Fruit fly (Drosophila melanogaster) whole organism, wandering third instar larva: Measurements from ENCODE around the gene ems.
A peak's percentile ranks its signal among the peaks of the same experiment; 100 is the strongest.

Source experiments
- CrebA ChIP-seq: fragments of 200-800 bp; sonication (Bioruptor generic); optimal IDR thresholded peaks from 2 replicates; lab custom pipeline; 2016; ENCODE audit warnings: missing biosample characterization, mild to moderate bottlenecking, missing genetic modification characterization, borderline replicate concordance
- Hr83 ChIP-seq: fragments of 200-300 bp; sonication (Bioruptor generic); optimal IDR thresholded peaks from 2 replicates; lab custom pipeline; 2016; ENCODE audit warnings: missing biosample characterization, mild to moderate bottlenecking, missing genetic modification characterization, moderate library complexity; ENCODE audit not compliant: poor library complexity, severe bottlenecking
- Rel ChIP-seq, 2 experiments: fragments of 200-800 bp; sonication (Bioruptor generic) in 1 of 2; optimal IDR thresholded peaks; 2 replicates in 1 of 2; 3 replicates in 1 of 2; lab custom pipeline; 2016 to 2019; ENCODE audit warnings: mild to moderate bottlenecking in 2 of 2, missing biosample characterization in 2 of 2, missing genetic modification characterization in 2 of 2, moderate library complexity in 1 of 2
- Sp1 ChIP-seq: fragments of 200-800 bp; sonication (Bioruptor generic); optimal IDR thresholded peaks from 3 replicates; lab custom pipeline; 2019; ENCODE audit warnings: missing biosample characterization, mild to moderate bottlenecking, missing genetic modification characterization, moderate library complexity
- ey ChIP-seq: fragments of 200-800 bp; sonication (Bioruptor generic); optimal IDR thresholded peaks from 2 replicates; lab custom pipeline; 2016; ENCODE audit warnings: missing biosample characterization, missing genetic modification characterization
- fru ChIP-seq: fragments of 200-800 bp; sonication (Bioruptor generic); optimal IDR thresholded peaks from 3 replicates; lab custom pipeline; 2016; ENCODE audit warnings: missing biosample characterization, mild to moderate bottlenecking, missing genetic modification characterization
- h ChIP-seq: fragments of 200-800 bp; sonication (Bioruptor generic); optimal IDR thresholded peaks from 3 replicates; lab custom pipeline; 2016; ENCODE audit warnings: missing biosample characterization, mild to moderate bottlenecking, missing genetic modification characterization
- pan ChIP-seq: fragments of >200 bp; optimal IDR thresholded peaks from 2 replicates; lab custom pipeline; 2017
- usp ChIP-seq: fragments of >200 bp; optimal IDR thresholded peaks from 2 replicates; lab custom pipeline; 2017; ENCODE audit warnings: missing biosample characterization, missing genetic modification characterization

DNA sequence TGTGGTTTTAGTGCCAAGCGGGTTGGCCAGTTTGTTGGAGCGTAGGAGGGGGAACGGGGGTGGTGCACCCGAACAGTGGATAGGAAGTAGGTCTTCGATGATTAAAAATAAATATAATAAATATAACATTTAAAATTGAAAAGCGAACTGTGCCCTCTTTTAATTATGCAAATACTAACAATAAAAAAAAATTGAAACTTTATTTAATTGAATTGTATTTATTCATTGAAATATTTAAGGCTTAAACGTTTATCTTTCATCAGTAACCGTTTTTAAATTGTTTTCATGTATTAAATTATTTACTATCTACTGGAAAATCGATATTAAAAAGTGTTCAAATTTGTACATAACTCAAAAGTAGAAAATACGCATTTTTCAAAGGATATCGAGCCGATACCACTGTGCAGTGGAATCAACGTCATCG lies 26.2 kb upstream of the ems start:
- TF ChIP-seq h (GFP tag; lab: Kevin White, UChicago) (no peak), CrebA (no peak), fru (GFP tag; lab: Kevin White, UChicago) (peak; percentile 25), Hr83 (GFP tag; lab: Kevin White, UChicago) (no peak), Sp1 (GFP tag; lab: Kevin White, UChicago) (peak; percentile 62), Rel (GFP tag; optimal IDR thresholded peaks at IDR 0.05; lab: Kevin White, UChicago) (no peak), Rel (tag; optimal IDR thresholded peaks at IDR 0.05; lab: Kevin White, UChicago) (no peak), pan (lab: Kevin White, UChicago) (no peak), usp (GFP tag; lab: Kevin White, UChicago) (no peak), ey (GFP tag; lab: Kevin White, UChicago) (no peak)
